Fruit fly (Drosophila melanogaster) whole organism, embryonic: ENCODE results near the gene CG8051.

ENCODE experiments used
- Blimp-1 ChIP-seq: fragments of 200-800 bp; sonication (Bioruptor generic); optimal IDR thresholded peaks from 3 replicates; lab custom pipeline; 2018; ENCODE audit warnings: missing biosample characterization, missing genetic modification characterization, mild to moderate bottlenecking, moderate library complexity, missing genetic modification reagents
- lov ChIP-seq, 2 experiments: fragments of 200-800 bp in 1 of 2; fragments of >200 bp in 1 of 2; sonication (Bioruptor generic) in 1 of 2; IDR thresholded peaks in 1 of 2; optimal IDR thresholded peaks in 1 of 2; 2 replicates in 1 of 2; 3 replicates in 1 of 2; pipeline versions ENCODE4 v1.3.6 to Lab custom; 2017 to 2022; ENCODE audit warnings: missing biosample characterization in 1 of 2, missing genetic modification characterization in 1 of 2

dm6 chrX:19307810-19308456, at the start of gene CG8051:
- TF ChIP-seq Blimp-1 (GFP tag; lab: Kevin White, UChicago) (peak; percentile 5), lov (optimal IDR thresholded peaks at IDR 0.05; lab: Kevin White, UChicago) (no peak), lov (GFP tag; IDR thresholded peaks at IDR 0.05; lab: Robert Waterston, UW) (no peak)
